Worm (Caenorhabditis elegans) whole organism, early embryonic: ENCODE measurements around the gene top-3.

Experiments
- ceh-13 ChIP-seq: fragments of 200-800 bp; sonication (Bioruptor generic); optimal IDR thresholded peaks from 2 replicates; lab custom pipeline; 2018; ENCODE audit warnings: mild to moderate bottlenecking, missing genetic modification characterization, missing compliant biosample characterization
- flt-1 ChIP-seq: fragments of 200-800 bp; sonication (Bioruptor generic); IDR thresholded peaks from 2 replicates; pipeline ENCODE4 v1.3.6; 2022; ENCODE audit warnings: missing genetic modification characterization, missing compliant biosample characterization
- sea-1 ChIP-seq: fragments of 200-800 bp; sonication (Bioruptor generic); conservative IDR thresholded peaks from 2 replicates; pipeline ENCODE4 v1.3.6; 2022; ENCODE audit warnings: missing genetic modification characterization, missing compliant biosample characterization

DNA sequence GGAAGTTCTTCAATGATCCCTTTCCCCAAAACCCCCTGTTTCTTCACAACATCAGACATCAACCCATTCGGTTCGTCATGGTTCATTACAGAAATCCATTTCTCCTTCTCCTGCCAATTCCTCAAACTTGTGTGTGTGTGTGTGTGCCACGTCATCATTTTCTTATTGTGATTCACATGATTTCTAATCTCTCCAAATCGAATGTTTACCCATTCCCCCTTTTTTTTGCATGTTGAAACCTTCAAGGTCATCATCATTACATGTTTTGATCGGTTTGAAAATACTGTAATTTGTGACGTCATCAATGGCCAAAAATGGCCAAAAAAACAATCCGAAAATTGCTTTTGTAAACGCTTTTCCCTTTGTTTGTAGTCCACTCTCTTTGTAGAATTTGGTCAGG, 49.8 kb upstream of the top-3 start:
- TF ChIP-seq flt-1, result no peak
- no peak for TF ChIP-seq ceh-13
- no peak for TF ChIP-seq sea-1 (GFP tag; lab: Robert Waterston, UW)
